Comparison of ENCODE assay signal across 4 worm cellular contexts in the genomic region with DNA sequence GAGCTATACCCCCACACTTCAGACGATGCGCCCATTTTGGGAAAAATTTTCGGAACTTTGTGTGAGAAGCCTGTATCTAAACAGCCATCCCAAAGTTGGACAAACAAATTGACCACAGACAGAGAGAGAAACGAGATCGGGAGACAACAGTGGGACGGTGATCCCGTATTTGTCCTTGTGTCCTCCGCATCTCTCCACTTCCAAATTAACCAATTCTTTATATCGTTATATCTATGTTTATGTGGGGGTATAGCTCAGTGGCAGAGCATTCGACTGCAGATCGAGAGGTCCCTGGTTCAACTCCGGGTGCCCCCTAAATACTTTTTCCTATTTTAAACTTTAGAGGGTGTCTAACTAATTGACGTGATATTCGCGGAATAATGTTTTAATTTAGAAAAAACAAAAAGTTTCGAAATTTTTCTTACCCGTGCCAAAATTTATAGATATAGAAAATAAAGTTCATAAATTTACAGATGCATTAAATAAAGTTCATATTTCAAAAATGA.
A peak's percentile ranks its signal among the peaks of the same experiment; 100 is the strongest.
TF ChIP-seq lines count a peak whose summit lies in the region.

No protein-coding gene starts in this region.

TF ChIP-seq in whole organism, L2 larva, 48 proteins besides CTCF, POLR2A, EP300 and RAD21:
- TF ChIP-seq nhr-21 (tag; optimal IDR thresholded peaks at IDR 0.05; lab: Kevin White, UChicago) (peak; percentile 12), unc-62 (GFP tag; optimal IDR thresholded peaks at IDR 0.05; lab: Kevin White, UChicago) (no peak), sma-3 (GFP tag; optimal IDR thresholded peaks at IDR 0.05; lab: Kevin White, UChicago) (peak; percentile 15), Y55F3AM.14 (GFP tag; optimal IDR thresholded peaks at IDR 0.05; lab: Kevin White, UChicago) (peak; percentile 15)

TF ChIP-seq in whole organism, L4 larva, 104 proteins besides CTCF, POLR2A, EP300 and RAD21 (continues in another document):
- no peak for TF ChIP-seq unc-62 (GFP tag; optimal IDR thresholded peaks at IDR 0.05 in 1 of 2; lab: Kevin White, UChicago)
- no peak for TF ChIP-seq unc-62 (tag; optimal IDR thresholded peaks at IDR 0.05; lab: Kevin White, UChicago)
- TF ChIP-seq hmg-1.1 (GFP tag; IDR thresholded peaks at IDR 0.05; lab: Robert Waterston, UW) = peak; percentile 39; the same call in 1 of the 2 replicates
- TF ChIP-seq lin-38 (GFP tag; IDR thresholded peaks at IDR 0.05; lab: Robert Waterston, UW) = no peak; the same call in 1 of the 2 replicates
- TF ChIP-seq nhr-41 (GFP tag; IDR thresholded peaks at IDR 0.05; lab: Robert Waterston, UW) = 0 out of 2 replicates have a peak, but pooled peaks have one; percentile 11
- TF ChIP-seq duxl-1 (tag; optimal IDR thresholded peaks at IDR 0.05; lab: Kevin White, UChicago; ENCODE audit: poor library complexity) = no peak
- TF ChIP-seq sdz-12 (GFP tag; optimal IDR thresholded peaks at IDR 0.05; lab: Kevin White, UChicago) = no peak
- TF ChIP-seq lir-3 (tag; optimal IDR thresholded peaks at IDR 0.05; lab: Kevin White, UChicago) = peak; percentile 80
- TF ChIP-seq spr-3 (GFP tag; optimal IDR thresholded peaks at IDR 0.05; lab: Kevin White, UChicago) = peak; percentile 57
- peak; percentile 55; the same call in 1 of the 2 replicates for TF ChIP-seq Y48G9A.11 (GFP tag; IDR thresholded peaks at IDR 0.05; lab: Robert Waterston, UW)
- no peak for TF ChIP-seq lin-13 (GFP tag; optimal IDR thresholded peaks at IDR 0.05; lab: Kevin White, UChicago)
- no peak; the same call in 1 of the 2 replicates for TF ChIP-seq zip-11 (GFP tag; IDR thresholded peaks at IDR 0.05; lab: Robert Waterston, UW)
- TF ChIP-seq zip-2 (tag; optimal IDR thresholded peaks at IDR 0.05; lab: Kevin White, UChicago) = peak; percentile 45
- no peak for TF ChIP-seq Y5F2A.4 (GFP tag; optimal IDR thresholded peaks at IDR 0.05; lab: Kevin White, UChicago)
- TF ChIP-seq unc-130 (GFP tag; optimal IDR thresholded peaks at IDR 0.05; lab: Kevin White, UChicago) = no peak
- peak; percentile 71; the same call in 1 of the 2 replicates for TF ChIP-seq Y105C5A.15 (GFP tag; IDR thresholded peaks at IDR 0.05; lab: Robert Waterston, UW)
- peak; percentile 43 for TF ChIP-seq nhr-48 (tag; optimal IDR thresholded peaks at IDR 0.05; lab: Kevin White, UChicago)
- no peak for TF ChIP-seq mxl-3 (GFP tag; optimal IDR thresholded peaks at IDR 0.05; lab: Kevin White, UChicago)
- TF ChIP-seq set-16 (GFP tag; IDR thresholded peaks at IDR 0.05; lab: Robert Waterston, UW) = no peak
- TF ChIP-seq madf-5 (GFP tag; IDR thresholded peaks at IDR 0.05; lab: Robert Waterston, UW) = peak; percentile 10 to 75; a peak in 2 of 4 replicates
- no peak for TF ChIP-seq nhr-6 (tag; optimal IDR thresholded peaks at IDR 0.05; lab: Kevin White, UChicago)
- no peak for TF ChIP-seq rbr-2 (tag; optimal IDR thresholded peaks at IDR 0.05; lab: Kevin White, UChicago)
- peak; percentile 62; the same call in 1 of the 2 replicates for TF ChIP-seq ctbp-1 (GFP tag; IDR thresholded peaks at IDR 0.05; lab: Robert Waterston, UW)
- TF ChIP-seq nhr-76 (tag; optimal IDR thresholded peaks at IDR 0.05; lab: Kevin White, UChicago) = no peak
- no peak for TF ChIP-seq ceh-28 (tag; optimal IDR thresholded peaks at IDR 0.05; lab: Kevin White, UChicago)
- no peak for TF ChIP-seq Y75B8A.6 (GFP tag; IDR thresholded peaks at IDR 0.05; lab: Robert Waterston, UW)

TF ChIP-seq in whole organism, late embryonic, 69 proteins besides CTCF, POLR2A, EP300 and RAD21 (continues in another document):
- TF ChIP-seq dmd-4 (tag; optimal IDR thresholded peaks at IDR 0.05; lab: Kevin White, UChicago; ENCODE audit: borderline replicate concordance) (no peak), pqm-1 (tag; optimal IDR thresholded peaks at IDR 0.05; lab: Kevin White, UChicago) (no peak), hlh-15 (tag; optimal IDR thresholded peaks at IDR 0.05; lab: Kevin White, UChicago) (peak; percentile 54), ama-1 (optimal IDR thresholded peaks at IDR 0.05; lab: Kevin White, UChicago) (no peak), unc-86 (tag; optimal IDR thresholded peaks at IDR 0.05; lab: Kevin White, UChicago) (no peak), K02D7.2 (tag; optimal IDR thresholded peaks at IDR 0.05; lab: Kevin White, UChicago) (no peak), ceh-31 (tag; optimal IDR thresholded peaks at IDR 0.05; lab: Kevin White, UChicago) (no peak), ceh-24 (tag; optimal IDR thresholded peaks at IDR 0.05; lab: Kevin White, UChicago) (no peak), dve-1 (tag; optimal IDR thresholded peaks at IDR 0.05; lab: Kevin White, UChicago) (no peak), rnt-1 (tag; optimal IDR thresholded peaks at IDR 0.05; lab: Kevin White, UChicago) (no peak), ttx-3 (tag; optimal IDR thresholded peaks at IDR 0.05; lab: Kevin White, UChicago) (peak; percentile 48), ceh-2 (tag; optimal IDR thresholded peaks at IDR 0.05; lab: Kevin White, UChicago) (peak; percentile 10), ceh-18 (tag; optimal IDR thresholded peaks at IDR 0.05; lab: Kevin White, UChicago) (no peak), zip-5 (tag; optimal IDR thresholded peaks at IDR 0.05; lab: Kevin White, UChicago) (peak; percentile 38), lim-6 (tag; optimal IDR thresholded peaks at IDR 0.05; lab: Kevin White, UChicago) (no peak), F13H6.1 (tag; optimal IDR thresholded peaks at IDR 0.05; lab: Kevin White, UChicago) (no peak), sox-2 (GFP tag; IDR thresholded peaks at IDR 0.05; lab: Robert Waterston, UW) (peak; percentile 55), C08G9.2 (tag; optimal IDR thresholded peaks at IDR 0.05; lab: Kevin White, UChicago) (no peak), ceh-48 (tag; optimal IDR thresholded peaks at IDR 0.05; lab: Kevin White, UChicago) (no peak), pha-2 (tag; optimal IDR thresholded peaks at IDR 0.05; lab: Kevin White, UChicago) (peak; percentile 78), ceh-45 (GFP tag; IDR thresholded peaks at IDR 0.05; lab: Robert Waterston, UW) (peak; percentile 23; the same call in 1 of the 2 replicates), madf-2 (tag; optimal IDR thresholded peaks at IDR 0.05; lab: Kevin White, UChicago) (no peak), Y22D7AL.16 (tag; optimal IDR thresholded peaks at IDR 0.05; lab: Kevin White, UChicago) (no peak), nfya-1 (tag; optimal IDR thresholded peaks at IDR 0.05; lab: Kevin White, UChicago) (no peak), unc-3 (GFP tag; conservative IDR thresholded peaks at IDR 0.05; lab: Robert Waterston, UW) (peak; percentile 48; the same call in 1 of the 2 replicates), unc-3 (tag; optimal IDR thresholded peaks at IDR 0.05; lab: Kevin White, UChicago) (peak; percentile 18), elt-4 (tag; optimal IDR thresholded peaks at IDR 0.05; lab: Kevin White, UChicago) (no peak), pax-1 (tag; optimal IDR thresholded peaks at IDR 0.05; lab: Kevin White, UChicago) (no peak), ets-4 (tag; optimal IDR thresholded peaks at IDR 0.05; lab: Kevin White, UChicago) (no peak), nhr-232 (tag; optimal IDR thresholded peaks at IDR 0.05; lab: Kevin White, UChicago) (peak; percentile 58)

TF ChIP-seq in whole organism, mixed stage, embryonic, 35 proteins besides CTCF, POLR2A, EP300 and RAD21:
- TF ChIP-seq ham-2 (GFP tag; optimal IDR thresholded peaks at IDR 0.05; lab: Kevin White, UChicago) (peak; percentile 47), lin-13 (tag; optimal IDR thresholded peaks at IDR 0.05; lab: Kevin White, UChicago) (no peak), elt-1 (tag; optimal IDR thresholded peaks at IDR 0.05; lab: Kevin White, UChicago; ENCODE audit: borderline replicate concordance, insufficient read depth) (no peak), ceh-83 (GFP tag; optimal IDR thresholded peaks at IDR 0.05; lab: Kevin White, UChicago) (peak; percentile 65), lin-32 (GFP tag; optimal IDR thresholded peaks at IDR 0.05; lab: Kevin White, UChicago) (peak; percentile 1), M03D4.4 (tag; optimal IDR thresholded peaks at IDR 0.05; lab: Kevin White, UChicago) (peak; percentile 72), sptf-1 (tag; optimal IDR thresholded peaks at IDR 0.05; lab: Kevin White, UChicago) (peak; percentile 80), ceh-43 (GFP tag; optimal IDR thresholded peaks at IDR 0.05; lab: Kevin White, UChicago) (peak; percentile 76), bed-3 (GFP tag; optimal IDR thresholded peaks at IDR 0.05; lab: Kevin White, UChicago) (peak; percentile 33)
